Fruit fly (Drosophila melanogaster): ENCODE data around the gene MED6.
A peak's percentile ranks its signal among the peaks of the same experiment; 100 is the strongest.

Gene MED6

dm6 chr3R:9767620-9768592 lies 878 bp downstream of the MED6 start, which contains the start of gene Naa80 (continued):
- TF ChIP-seq lov (optimal IDR thresholded peaks at IDR 0.05) (no peak), lov (GFP tag; IDR thresholded peaks at IDR 0.05) (peak; percentile 26; the same call in 1 of the 3 replicates), Antp (GFP tag; optimal IDR thresholded peaks at IDR 0.05) (peak; percentile 89), CG12391 (tag; optimal IDR thresholded peaks at IDR 0.05) (peak; percentile 38), CG15514 (GFP tag; optimal IDR thresholded peaks at IDR 0.05) (peak; percentile 83), grau (tag; optimal IDR thresholded peaks at IDR 0.05) (peak; percentile 53), CG42726 (GFP tag; IDR thresholded peaks at IDR 0.05; ENCODE audit: partially characterized antibody) (peak; percentile 65), CG7928 (GFP tag; optimal IDR thresholded peaks at IDR 0.05) (peak; percentile 7), CG30403 (GFP tag; optimal IDR thresholded peaks at IDR 0.05) (peak; percentile 58), Med (GFP tag) (peak; percentile 99), CG17361 (GFP tag; IDR thresholded peaks at IDR 0.05) (0 out of 3 replicates have a peak, but pooled peaks have one; percentile 10), Mes4 (GFP tag; optimal IDR thresholded peaks at IDR 0.05) (peak; percentile 45), sens (GFP tag) (peak; percentile 85), ro (GFP tag; IDR thresholded peaks at IDR 0.05) (no peak), ttk (GFP tag; IDR thresholded peaks at IDR 0.05) (peak; percentile 46), gro (GFP tag; optimal IDR thresholded peaks at IDR 0.05) (peak; percentile 90), Doc3 (GFP tag; IDR thresholded peaks at IDR 0.05; ENCODE audit: partially characterized antibody) (no peak), Trl (optimal IDR thresholded peaks at IDR 0.05) (no peak), Trl (GFP tag; optimal IDR thresholded peaks at IDR 0.05) (peak; percentile 83), Dfd (GFP tag; optimal IDR thresholded peaks at IDR 0.05) (no peak), en (GFP tag; optimal IDR thresholded peaks at IDR 0.05) (no peak), Drgx (GFP tag; IDR thresholded peaks at IDR 0.05) (peak; percentile 11; the same call in 1 of the 2 replicates), CG3838 (GFP tag; optimal IDR thresholded peaks at IDR 0.05) (no peak), Myb (GFP tag; optimal IDR thresholded peaks at IDR 0.05) (peak; percentile 96), Atf-2 (GFP tag; optimal IDR thresholded peaks at IDR 0.05) (no peak), CG43689 (GFP tag; IDR thresholded peaks at IDR 0.05) (no peak), CG17359 (tag; optimal IDR thresholded peaks at IDR 0.05) (peak; percentile 26), tin (GFP tag; optimal IDR thresholded peaks at IDR 0.05) (peak; percentile 71), CG14014 (GFP tag; IDR thresholded peaks at IDR 0.05) (peak; percentile 60; the same call in 1 of the 2 replicates), cas (GFP tag; IDR thresholded peaks at IDR 0.05) (peak; percentile 26; the same call in 1 of the 2 replicates), Aef1 (GFP tag; IDR thresholded peaks at IDR 0.05) (peak; percentile 37; the same call in 1 of the 3 replicates), D19B (GFP tag; optimal IDR thresholded peaks at IDR 0.05) (peak; percentile 8), Dref (GFP tag; IDR thresholded peaks at IDR 0.05) (peak; percentile 50), Chrac-16 (GFP tag; optimal IDR thresholded peaks at IDR 0.05) (peak; percentile 72), nerfin-1 (tag; optimal IDR thresholded peaks at IDR 0.05) (peak; percentile 21), fru (optimal IDR thresholded peaks at IDR 0.05) (no peak), CG18011 (GFP tag; optimal IDR thresholded peaks at IDR 0.05) (peak; percentile 65), insv (GFP tag; optimal IDR thresholded peaks at IDR 0.05) (peak in 1 of 2 experiments; percentile 41), H2.0 (GFP tag; IDR thresholded peaks at IDR 0.05) (peak; percentile 53), prd (optimal IDR thresholded peaks at IDR 0.05) (no peak), prd (GFP tag; IDR thresholded peaks at IDR 0.05) (peak; percentile 61; the same call in 2 of the 3 replicates), Adf1 (GFP tag; IDR thresholded peaks at IDR 0.05) (peak; percentile 67), CG7987 (GFP tag; optimal IDR thresholded peaks at IDR 0.05) (peak; percentile 66), Spps (tag; optimal IDR thresholded peaks at IDR 0.05) (no peak), CG5245 (GFP tag; optimal IDR thresholded peaks at IDR 0.05) (peak; percentile 21), H15 (GFP tag; IDR thresholded peaks at IDR 0.05) (peak; percentile 53; the same call in 1 of the 3 replicates), CG31365 (tag; optimal IDR thresholded peaks at IDR 0.05) (no peak), bab2 (GFP tag; optimal IDR thresholded peaks at IDR 0.05) (peak; percentile 66), CG13424 (tag; optimal IDR thresholded peaks at IDR 0.05) (peak; percentile 52), pzg (GFP tag; optimal IDR thresholded peaks at IDR 0.05) (peak; percentile 94)
